Fruit fly (Drosophila melanogaster) whole organism, prepupa: ENCODE results near the gene CG9592.

Experiments
- CG11294 ChIP-seq: fragments of 200-800 bp; sonication (Bioruptor generic); IDR thresholded peaks from 2 replicates; pipeline ENCODE4 v1.3.6; 2022; ENCODE audit warnings: missing biosample characterization, missing genetic modification characterization
- CG34406 ChIP-seq: fragments of 200-800 bp; sonication (Bioruptor generic); optimal IDR thresholded peaks from 3 replicates; lab custom pipeline; 2016; ENCODE audit warnings: missing biosample characterization, missing genetic modification characterization
- CG3919 ChIP-seq: fragments of 200-800 bp; sonication (Bioruptor generic); optimal IDR thresholded peaks from 3 replicates; lab custom pipeline; 2016; ENCODE audit warnings: missing biosample characterization, missing genetic modification characterization
- CG6163 ChIP-seq: fragments of 200-800 bp; sonication (Bioruptor generic); IDR thresholded peaks from 3 replicates; pipeline ENCODE4 v1.3.6; 2022; ENCODE audit warnings: missing biosample characterization, missing genetic modification characterization
- fd59A ChIP-seq: fragments of 200-800 bp; sonication (Bioruptor generic); optimal IDR thresholded peaks from 2 replicates; lab custom pipeline; 2017; ENCODE audit warnings: missing biosample characterization, mild to moderate bottlenecking, missing genetic modification characterization, missing genetic modification reagents

dm6 chr3L:14517525-14517924 is at the start of gene CG9592:
- TF ChIP-seq fd59A (GFP tag; lab: Kevin White, UChicago) (no peak), CG6163 (GFP tag; lab: Robert Waterston, UW) (no peak), CG34406 (no peak), CG11294 (GFP tag; lab: Robert Waterston, UW) (no peak), CG3919 (no peak)
